Fruit fly (Drosophila melanogaster) whole organism, pupa: ENCODE results near the gene Indy.

Experiments used
- CG10348 ChIP-seq: fragments of 200-800 bp; sonication (Bioruptor generic); IDR thresholded peaks from 2 replicates; pipeline ENCODE4 v1.3.6; 2022; ENCODE audit warnings: missing biosample characterization, missing genetic modification characterization
- CG12605 ChIP-seq: fragments of 200-800 bp; sonication (Bioruptor generic); IDR thresholded peaks from 2 replicates; pipeline ENCODE4 v1.3.6; 2022; ENCODE audit warnings: missing biosample characterization, missing genetic modification characterization
- CG13204 ChIP-seq: fragments of 200-800 bp; sonication (Bioruptor generic); optimal IDR thresholded peaks from 2 replicates; lab custom pipeline; 2018; ENCODE audit warnings: missing biosample characterization, mild to moderate bottlenecking, missing genetic modification characterization, moderate library complexity
- CG14655 ChIP-seq: fragments of 200-800 bp; sonication (Bioruptor generic); optimal IDR thresholded peaks from 3 replicates; lab custom pipeline; 2017; ENCODE audit warnings: mild to moderate bottlenecking, missing biosample characterization, missing genetic modification reagents, missing genetic modification characterization
- CG15710 ChIP-seq: fragments of 200-800 bp; sonication (Bioruptor generic); optimal IDR thresholded peaks from 2 replicates; lab custom pipeline; 2018; ENCODE audit warnings: missing biosample characterization, mild to moderate bottlenecking, missing genetic modification characterization, moderate library complexity
- CG17806 ChIP-seq: fragments of 200-800 bp; sonication (Bioruptor generic); optimal IDR thresholded peaks from 2 replicates; lab custom pipeline; 2018; ENCODE audit warnings: missing biosample characterization, mild to moderate bottlenecking, missing genetic modification characterization, moderate library complexity
- CG32121 ChIP-seq: fragments of 200-800 bp; sonication (Bioruptor generic); IDR thresholded peaks from 2 replicates; pipeline ENCODE4 v1.3.6; 2022; ENCODE audit warnings: missing biosample characterization, missing genetic modification characterization
- CG34367 ChIP-seq: fragments of 200-800 bp; sonication (Bioruptor generic); optimal IDR thresholded peaks from 2 replicates; lab custom pipeline; 2018; ENCODE audit warnings: missing biosample characterization, mild to moderate bottlenecking, missing genetic modification characterization
- CG4496 ChIP-seq: fragments of 200-800 bp; sonication (Bioruptor generic); IDR thresholded peaks from 3 replicates; pipeline ENCODE4 v1.3.6; 2022; ENCODE audit warnings: missing biosample characterization, missing genetic modification characterization
- CG8159 ChIP-seq: fragments of 200-800 bp; sonication (Bioruptor generic); optimal IDR thresholded peaks from 3 replicates; lab custom pipeline; 2018; ENCODE audit warnings: missing biosample characterization, mild to moderate bottlenecking, missing genetic modification characterization, moderate library complexity
- CG8301 ChIP-seq: fragments of 200-800 bp; sonication (Bioruptor generic); optimal IDR thresholded peaks from 2 replicates; lab custom pipeline; 2018; ENCODE audit warnings: missing biosample characterization, mild to moderate bottlenecking, missing genetic modification characterization
- CG9948 ChIP-seq: fragments of 200-800 bp; sonication (Bioruptor generic); optimal IDR thresholded peaks from 2 replicates; lab custom pipeline; 2018; ENCODE audit warnings: missing biosample characterization, mild to moderate bottlenecking, missing genetic modification characterization, moderate library complexity
- D1 ChIP-seq: fragments of 200-800 bp; sonication (Bioruptor generic); optimal IDR thresholded peaks from 2 replicates; lab custom pipeline; 2018; ENCODE audit warnings: missing biosample characterization, mild to moderate bottlenecking, missing genetic modification characterization, moderate library complexity
- EcR ChIP-seq: fragments of 200-800 bp; sonication (Bioruptor generic); optimal IDR thresholded peaks from 3 replicates; lab custom pipeline; 2019; ENCODE audit warnings: missing biosample characterization, missing genetic modification characterization, mild to moderate bottlenecking, moderate library complexity, missing genetic modification reagents
- Ets98B ChIP-seq: fragments of 200-800 bp; sonication (Bioruptor generic); IDR thresholded peaks from 2 replicates; pipeline ENCODE4 v1.3.6; 2022; ENCODE audit warnings: missing biosample characterization, missing genetic modification characterization
- Pif1A ChIP-seq: fragments of 200-800 bp; sonication (Bioruptor generic); optimal IDR thresholded peaks from 3 replicates; lab custom pipeline; 2016; ENCODE audit warnings: missing biosample characterization, missing genetic modification characterization
- Pif1B ChIP-seq: fragments of 200-800 bp; sonication (Bioruptor generic); optimal IDR thresholded peaks from 3 replicates; lab custom pipeline; 2016; ENCODE audit warnings: missing biosample characterization, missing genetic modification characterization
- Snoo ChIP-seq: fragments of 200-800 bp; sonication (Bioruptor generic); optimal IDR thresholded peaks from 3 replicates; lab custom pipeline; 2017; ENCODE audit warnings: missing biosample characterization, mild to moderate bottlenecking, missing genetic modification characterization, inconsistent platforms
- fd96Ca ChIP-seq: fragments of 200-800 bp; sonication (Bioruptor generic); IDR thresholded peaks from 3 replicates; pipeline ENCODE4 v1.3.6; 2022; ENCODE audit warnings: missing biosample characterization, missing genetic modification characterization
- gl ChIP-seq: fragments of 200-800 bp; sonication (Bioruptor generic); optimal IDR thresholded peaks from 2 replicates; lab custom pipeline; 2018; ENCODE audit warnings: missing biosample characterization, mild to moderate bottlenecking, missing genetic modification characterization
- rn ChIP-seq: fragments of 200-800 bp; sonication (Bioruptor generic); IDR thresholded peaks from 2 replicates; pipeline ENCODE4 v1.3.6; 2022; ENCODE audit warnings: missing biosample characterization, missing genetic modification characterization

The Indy gene

dm6 chr3L:18812141-18812736 is 33.8 kb downstream of the Indy start:
- peak; percentile 68 for TF ChIP-seq EcR (GFP tag; lab: Kevin White, UChicago)
- no peak for TF ChIP-seq CG14655 (GFP tag; lab: Kevin White, UChicago)
- 0 out of 2 replicates have a peak, but pooled peaks have one; percentile 9 for TF ChIP-seq CG12605 (GFP tag; lab: Robert Waterston, UW)

DNA sequence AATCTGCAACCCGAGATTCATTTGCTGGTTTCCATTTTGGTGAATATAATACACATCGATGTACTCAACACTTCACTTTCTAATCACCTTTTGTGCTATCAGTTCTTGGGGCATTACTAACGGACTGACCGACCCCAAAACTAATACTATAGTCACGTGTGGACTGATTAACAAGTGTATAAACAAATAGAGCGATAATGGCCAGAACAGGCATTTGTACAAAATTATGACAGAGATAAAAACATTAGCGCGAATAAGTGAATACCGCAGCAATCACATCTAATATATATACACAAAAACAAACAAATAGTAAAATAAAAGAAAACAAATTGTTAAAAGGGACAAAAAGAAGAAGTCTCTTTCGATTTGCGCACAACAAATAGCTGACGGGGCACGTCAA is 35.6 kb downstream of the Indy start:
- no peak for TF ChIP-seq Pif1A (GFP tag; lab: Kevin White, UChicago)

DNA sequence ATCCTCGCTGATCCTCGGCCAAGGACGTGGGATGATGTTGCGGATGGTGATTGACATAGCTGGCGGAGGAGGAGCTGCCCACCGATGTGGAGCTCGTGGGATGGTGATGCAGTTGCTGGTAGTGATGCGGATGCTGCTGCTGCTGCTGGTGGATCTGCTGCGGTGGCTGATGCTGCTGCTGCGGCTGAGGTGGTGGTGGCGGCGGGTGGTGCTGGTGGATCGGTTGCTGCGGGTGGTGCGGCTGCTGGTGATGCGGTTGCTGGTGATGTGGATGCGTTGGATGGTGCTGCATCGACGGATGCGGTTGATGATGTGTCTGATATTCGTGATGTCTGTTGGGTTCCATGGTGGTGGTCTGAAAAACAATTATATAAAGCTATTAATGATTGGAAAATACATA is 37.0 kb downstream of the Indy start:
- TF ChIP-seq Snoo (tag; lab: Kevin White, UChicago) (no peak), CG13204 (GFP tag; lab: Kevin White, UChicago) (no peak), rn (GFP tag; lab: Robert Waterston, UW) (no peak), CG8159 (tag; lab: Kevin White, UChicago) (no peak), fd96Ca (GFP tag; lab: Robert Waterston, UW) (no peak), Ets98B (GFP tag; lab: Robert Waterston, UW) (no peak), CG8301 (tag; lab: Kevin White, UChicago) (no peak), CG17806 (tag; lab: Kevin White, UChicago) (no peak)

DNA sequence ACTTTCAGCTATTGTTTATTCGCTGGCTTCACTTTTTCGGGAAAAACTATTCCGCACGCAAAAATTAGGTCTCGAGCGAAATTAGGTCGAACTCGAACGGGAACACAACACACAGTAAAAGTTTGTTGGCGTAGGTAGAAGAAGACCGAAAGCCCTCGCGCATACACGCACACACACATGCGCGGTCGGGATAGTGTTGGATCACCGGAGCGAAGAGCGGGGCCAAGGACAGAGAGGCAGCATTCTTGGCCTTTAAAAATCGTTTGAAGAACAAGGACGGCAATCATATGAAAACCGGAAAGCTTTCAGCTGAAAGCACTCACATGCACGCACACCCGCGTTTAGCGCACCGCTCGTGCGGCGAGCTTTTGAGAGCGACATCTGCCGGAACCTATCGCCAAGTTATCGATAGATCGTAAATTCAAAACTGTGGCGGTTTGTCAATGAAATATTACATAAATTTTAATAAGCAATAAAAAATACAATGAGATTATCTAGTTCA is 44.8 kb downstream of the Indy start, which contains the start of gene ftz-f1:
ftz-f1 (minus strand) TSS at position 116 of the 502 bp plus-strand sequence.
- TF ChIP-seq CG34367 (tag; lab: Kevin White, UChicago) = no peak
- no peak for TF ChIP-seq CG9948 (tag; lab: Kevin White, UChicago)
- TF ChIP-seq CG4496 = no peak
- TF ChIP-seq CG32121 (GFP tag; lab: Robert Waterston, UW) = peak; percentile 63
- TF ChIP-seq CG15710 (tag; lab: Kevin White, UChicago) = no peak
- TF ChIP-seq CG12605 (GFP tag; lab: Robert Waterston, UW) = 0 out of 2 replicates have a peak, but pooled peaks have one; percentile 10
- TF ChIP-seq gl = peak; percentile 19
- peak; percentile 49; the same call in 1 of the 2 replicates for TF ChIP-seq Ets98B (GFP tag; lab: Robert Waterston, UW)
- peak; percentile 12 for TF ChIP-seq D1 (tag; lab: Kevin White, UChicago)
- TF ChIP-seq CG17806 (tag; lab: Kevin White, UChicago) = no peak
- peak; percentile 6; the same call in 1 of the 2 replicates for TF ChIP-seq rn (GFP tag; lab: Robert Waterston, UW)
- TF ChIP-seq EcR (GFP tag; lab: Kevin White, UChicago) = peak; percentile 69
- no peak for TF ChIP-seq CG10348 (GFP tag; lab: Robert Waterston, UW)
- TF ChIP-seq CG8301 (tag; lab: Kevin White, UChicago) = no peak
- peak; percentile 74 for TF ChIP-seq fd96Ca (GFP tag; lab: Robert Waterston, UW)

DNA sequence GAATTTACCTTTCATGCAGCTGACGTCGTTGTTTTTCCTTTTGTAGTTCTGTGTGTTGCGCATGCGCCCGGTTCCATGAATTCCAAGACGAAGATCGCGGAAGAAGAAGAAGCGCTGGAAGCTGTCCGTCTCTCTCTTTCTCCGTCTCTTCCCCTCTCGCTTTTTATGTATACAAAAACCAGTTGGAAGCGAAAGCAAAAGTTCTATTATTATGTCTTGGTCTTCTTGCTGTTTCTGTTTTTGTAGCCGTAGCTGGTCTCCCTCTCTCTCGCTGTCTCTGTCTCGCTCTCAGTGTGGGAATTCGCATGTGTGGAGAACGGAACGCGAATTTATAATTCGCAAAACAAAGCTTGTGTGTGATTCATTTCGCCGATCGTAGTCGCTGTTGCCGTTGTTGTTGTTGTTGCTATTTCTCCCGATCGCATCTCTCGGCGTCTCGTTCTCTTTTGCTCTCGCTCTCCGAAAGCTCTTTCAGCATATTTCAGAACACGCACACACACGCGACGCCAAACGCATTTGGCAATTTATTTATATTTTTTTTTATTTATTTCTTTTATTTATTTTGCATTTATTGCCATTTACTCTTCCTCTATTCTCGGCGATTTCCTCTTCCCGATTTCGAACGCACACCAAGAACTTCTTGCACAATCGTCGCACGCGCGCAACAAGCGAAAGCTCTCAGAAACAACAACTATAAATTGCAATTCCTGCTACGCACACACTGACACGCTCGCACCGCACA is 45.8 kb downstream of the Indy start:
- TF ChIP-seq CG8159 (tag; lab: Kevin White, UChicago) (no peak), CG14655 (GFP tag; lab: Kevin White, UChicago) (peak; percentile 52), CG13204 (GFP tag; lab: Kevin White, UChicago) (peak; percentile 58), Ets98B (GFP tag; lab: Robert Waterston, UW) (peak; percentile 31), CG34367 (tag; lab: Kevin White, UChicago) (peak; percentile 0), CG12605 (GFP tag; lab: Robert Waterston, UW) (peak; percentile 54), CG8301 (tag; lab: Kevin White, UChicago) (peak; percentile 45), D1 (tag; lab: Kevin White, UChicago) (no peak), CG10348 (GFP tag; lab: Robert Waterston, UW) (no peak), CG9948 (tag; lab: Kevin White, UChicago) (no peak), Pif1B (peak; percentile 44), fd96Ca (GFP tag; lab: Robert Waterston, UW) (peak; percentile 51), CG4496 (peak; percentile 70), CG17806 (tag; lab: Kevin White, UChicago) (no peak), EcR (GFP tag; lab: Kevin White, UChicago) (peak; percentile 51), gl (peak; percentile 40), CG32121 (GFP tag; lab: Robert Waterston, UW) (peak; percentile 40; the same call in 1 of the 2 replicates), Pif1A (GFP tag; lab: Kevin White, UChicago) (no peak), CG15710 (tag; lab: Kevin White, UChicago) (no peak), Snoo (tag; lab: Kevin White, UChicago) (no peak), rn (GFP tag; lab: Robert Waterston, UW) (no peak)
